Fruit fly (Drosophila melanogaster): ENCODE results near the gene CG3528.
A peak's percentile ranks its signal among the peaks of the same experiment; 100 is the strongest.

The CG3528 gene

dm6 chr2L:2467722-2468372, 50.0 kb downstream of the CG3528 start (continued):
- TF ChIP-seq H2.0 (GFP tag; IDR thresholded peaks at IDR 0.05): peak; percentile 36; the same call in 1 of the 2 replicates
- peak; percentile 58 for TF ChIP-seq gem (tag; optimal IDR thresholded peaks at IDR 0.05)
- peak; percentile 64; the same call in 1 of the 2 replicates for TF ChIP-seq CG32532 (GFP tag; IDR thresholded peaks at IDR 0.05)
- TF ChIP-seq Hr51 (GFP tag; optimal IDR thresholded peaks at IDR 0.05): peak in 1 of 2 experiments; percentile 49
- peak; percentile 58 for TF ChIP-seq CG15269 (tag; optimal IDR thresholded peaks at IDR 0.05)
- TF ChIP-seq sisA (GFP tag; IDR thresholded peaks at IDR 0.05): peak; percentile 39; the same call in 1 of the 2 replicates
- no peak for TF ChIP-seq slp2 (GFP tag; optimal IDR thresholded peaks at IDR 0.05)
- TF ChIP-seq tll (GFP tag; optimal IDR thresholded peaks at IDR 0.05): no peak
- TF ChIP-seq sens-2 (GFP tag; IDR thresholded peaks at IDR 0.05): 0 out of 2 replicates have a peak, but pooled peaks have one; percentile 26
- peak; percentile 21 for TF ChIP-seq unpg (GFP tag; optimal IDR thresholded peaks at IDR 0.05)
- TF ChIP-seq Mad (GFP tag; optimal IDR thresholded peaks at IDR 0.05): no peak
- TF ChIP-seq Nf-YB (GFP tag; optimal IDR thresholded peaks at IDR 0.05): no peak
- peak; percentile 39 for TF ChIP-seq CG13296 (GFP tag; optimal IDR thresholded peaks at IDR 0.05)
- no peak for TF ChIP-seq Camta (GFP tag; optimal IDR thresholded peaks at IDR 0.05)
- peak; percentile 11 for TF ChIP-seq ind (GFP tag; optimal IDR thresholded peaks at IDR 0.05)
- TF ChIP-seq CG1602 (GFP tag; optimal IDR thresholded peaks at IDR 0.05): no peak
- peak; percentile 2 for TF ChIP-seq CG15514 (GFP tag; optimal IDR thresholded peaks at IDR 0.05)
- peak; percentile 61 for TF ChIP-seq CG13894 (tag; optimal IDR thresholded peaks at IDR 0.05)
- TF ChIP-seq en (GFP tag; optimal IDR thresholded peaks at IDR 0.05): no peak
- TF ChIP-seq Dek (tag; optimal IDR thresholded peaks at IDR 0.05): peak; percentile 13
- no peak for TF ChIP-seq Asciz (GFP tag; optimal IDR thresholded peaks at IDR 0.05)
- peak; percentile 54 for TF ChIP-seq CG7839 (tag; optimal IDR thresholded peaks at IDR 0.05)
- no peak for TF ChIP-seq her (GFP tag; optimal IDR thresholded peaks at IDR 0.05)
- no peak for TF ChIP-seq ems (GFP tag; optimal IDR thresholded peaks at IDR 0.05)
- no peak for TF ChIP-seq ro (GFP tag; IDR thresholded peaks at IDR 0.05)
- TF ChIP-seq pnt (GFP tag; optimal IDR thresholded peaks at IDR 0.05): no peak
- peak; percentile 19 for TF ChIP-seq CG2120 (GFP tag; optimal IDR thresholded peaks at IDR 0.05)
- TF ChIP-seq H15 (GFP tag; IDR thresholded peaks at IDR 0.05): no peak
- TF ChIP-seq ase (GFP tag; IDR thresholded peaks at IDR 0.05): peak; percentile 41; the same call in 2 of the 3 replicates
- TF ChIP-seq CG6175 (GFP tag; IDR thresholded peaks at IDR 0.05): 0 out of 3 replicates have a peak, but pooled peaks have one; percentile 7
- TF ChIP-seq gcm (GFP tag; optimal IDR thresholded peaks at IDR 0.05): no peak
- TF ChIP-seq CG6689 (GFP tag; IDR thresholded peaks at IDR 0.05): peak; percentile 45; the same call in 1 of the 2 replicates
- TF ChIP-seq crp (GFP tag; optimal IDR thresholded peaks at IDR 0.05): no peak
- TF ChIP-seq CG10462 (GFP tag; optimal IDR thresholded peaks at IDR 0.05): no peak
- no peak for TF ChIP-seq sc (optimal IDR thresholded peaks at IDR 0.05)
- TF ChIP-seq sc (GFP tag; optimal IDR thresholded peaks at IDR 0.05): no peak
- TF ChIP-seq CG7928 (GFP tag; optimal IDR thresholded peaks at IDR 0.05): no peak
- TF ChIP-seq CG11247 (GFP tag; IDR thresholded peaks at IDR 0.05): peak; percentile 36; the same call in 1 of the 2 replicates
- TF ChIP-seq NC2α (GFP tag; optimal IDR thresholded peaks at IDR 0.05): no peak
- TF ChIP-seq CG2712 (tag; optimal IDR thresholded peaks at IDR 0.05): peak; percentile 3
- TF ChIP-seq mld (GFP tag; IDR thresholded peaks at IDR 0.05; ENCODE audit: partially characterized antibody): no peak
- no peak for TF ChIP-seq crc (GFP tag; optimal IDR thresholded peaks at IDR 0.05)
- TF ChIP-seq otp (GFP tag; IDR thresholded peaks at IDR 0.05): peak; percentile 26; the same call in 1 of the 3 replicates
- TF ChIP-seq hth (optimal IDR thresholded peaks at IDR 0.05): no peak
- TF ChIP-seq CG9817 (tag; optimal IDR thresholded peaks at IDR 0.05): peak; percentile 31
- TF ChIP-seq CG9876 (GFP tag; optimal IDR thresholded peaks at IDR 0.05): no peak
- no peak for TF ChIP-seq CG1529 (GFP tag; optimal IDR thresholded peaks at IDR 0.05)
- no peak for TF ChIP-seq sna (GFP tag; IDR thresholded peaks at IDR 0.05; ENCODE audit: partially characterized antibody)
- no peak for TF ChIP-seq dati (GFP tag; IDR thresholded peaks at IDR 0.05)
- TF ChIP-seq zfh1 (GFP tag; IDR thresholded peaks at IDR 0.05): no peak

Measured in whole organism, embryonic.